Worm (Caenorhabditis elegans) whole organism, mixed stage, embryonic: ENCODE data around the gene abu-13.

Experiments
- bed-3 ChIP-seq: fragments of 200-800 bp; sonication (Bioruptor generic); optimal IDR thresholded peaks from 3 replicates; lab custom pipeline; 2018; ENCODE audit warnings: mild to moderate bottlenecking, missing genetic modification characterization, moderate library complexity, missing compliant biosample characterization
- ces-1 ChIP-seq: fragments of 150-350 bp; optimal IDR thresholded peaks from 2 replicates; lab custom pipeline; 2014; ENCODE audit warnings: missing biosample characterization, missing genetic modification reagents, missing genetic modification characterization
- cnd-1 ChIP-seq: fragments of 200-800 bp; sonication (Bioruptor generic); optimal IDR thresholded peaks from 2 replicates; lab custom pipeline; 2018; ENCODE audit warnings: mild to moderate bottlenecking, missing genetic modification characterization, missing compliant biosample characterization
- drap-1 ChIP-seq: fragments of 200-800 bp; sonication (Bioruptor generic); optimal IDR thresholded peaks from 3 replicates; lab custom pipeline; 2018; ENCODE audit warnings: mild to moderate bottlenecking, missing genetic modification characterization, missing compliant biosample characterization
- mab-5 ChIP-seq: fragments of 150-350 bp; optimal IDR thresholded peaks from 2 replicates; lab custom pipeline; 2014; ENCODE audit warnings: missing biosample characterization, missing genetic modification characterization
- nhr-237 ChIP-seq: fragments of 150-350 bp; optimal IDR thresholded peaks from 2 replicates; lab custom pipeline; 2014; ENCODE audit warnings: missing biosample characterization, missing genetic modification characterization
- pha-4 ChIP-seq: fragments of 150-350 bp; optimal IDR thresholded peaks from 2 replicates; lab custom pipeline; 2018; ENCODE audit warnings: missing biosample characterization, missing genetic modification reagents, missing genetic modification characterization
- sem-2 ChIP-seq: fragments of 200-800 bp; sonication (Bioruptor generic); optimal IDR thresholded peaks from 2 replicates; lab custom pipeline; 2018; ENCODE audit warnings: mild to moderate bottlenecking, missing genetic modification characterization, missing compliant biosample characterization
- sptf-1 ChIP-seq: sonication (generic microtip); optimal IDR thresholded peaks from 2 replicates; lab custom pipeline; 2017; ENCODE audit warnings: mild to moderate bottlenecking, missing genetic modification characterization, moderate library complexity, missing compliant biosample characterization
- unc-39 ChIP-seq: fragments of 150-350 bp; optimal IDR thresholded peaks from 2 replicates; lab custom pipeline; 2014; ENCODE audit warnings: missing biosample characterization, missing genetic modification characterization
- unc-62 ChIP-seq: fragments of 150-350 bp; optimal IDR thresholded peaks from 2 replicates; lab custom pipeline; 2014; ENCODE audit warnings: missing biosample characterization, missing genetic modification reagents, missing genetic modification characterization

- TF ChIP-seq mab-5 (tag; lab: Kevin White, UChicago) (no peak), nhr-237 (tag; lab: Kevin White, UChicago) (no peak), unc-39 (tag; lab: Kevin White, UChicago) (no peak), pha-4 (no peak), sem-2 (GFP tag; lab: Kevin White, UChicago) (no peak), unc-62 (GFP tag; lab: Kevin White, UChicago) (peak; percentile 50), bed-3 (GFP tag; lab: Kevin White, UChicago) (no peak), sptf-1 (tag; lab: Kevin White, UChicago) (no peak), cnd-1 (tag; lab: Kevin White, UChicago) (no peak), drap-1 (no peak), ces-1 (GFP tag; lab: Kevin White, UChicago) (no peak)
Measured at ce11 chrIII:6988060-6988459, 42.4 kb upstream of the abu-13 start.
